Worm (Caenorhabditis elegans) whole organism, L3 larva: ENCODE measurements around the gene zak-1.

Experiments
- aly-2 ChIP-seq: fragments of 150-350 bp; optimal IDR thresholded peaks from 2 replicates; lab custom pipeline; 2014; ENCODE audit warnings: missing biosample characterization, missing genetic modification characterization
- ceh-16 ChIP-seq: sonication (generic microtip); optimal IDR thresholded peaks from 2 replicates; lab custom pipeline; 2017; ENCODE audit warnings: missing biosample characterization, missing genetic modification characterization
- ceh-28 ChIP-seq: fragments of 150-350 bp; optimal IDR thresholded peaks from 2 replicates; lab custom pipeline; 2014; ENCODE audit warnings: missing biosample characterization, missing genetic modification reagents, missing genetic modification characterization
- ceh-82 ChIP-seq: fragments of 150-350 bp; optimal IDR thresholded peaks from 2 replicates; lab custom pipeline; 2014; ENCODE audit warnings: missing biosample characterization, missing genetic modification characterization
- egl-27 ChIP-seq: sonication (generic microtip); optimal IDR thresholded peaks from 4 replicates; lab custom pipeline; 2017; ENCODE audit warnings: missing biosample characterization, missing genetic modification reagents, missing genetic modification characterization
- elt-1 ChIP-seq: fragments of 150-350 bp; optimal IDR thresholded peaks from 2 replicates; lab custom pipeline; 2014; ENCODE audit warnings: missing biosample characterization, missing genetic modification characterization
- elt-2 ChIP-seq: sonication (generic microtip); optimal IDR thresholded peaks from 2 replicates; lab custom pipeline; 2016; ENCODE audit warnings: missing genetic modification reagents, mild to moderate bottlenecking, missing genetic modification characterization, missing compliant biosample characterization
- eor-1 ChIP-seq, 2 experiments: fragments of 150-350 bp; optimal IDR thresholded peaks; 2 replicates each; lab custom pipeline; 2014 to 2018; ENCODE audit warnings: missing biosample characterization in 2 of 2, missing genetic modification characterization in 2 of 2
- fkh-10 ChIP-seq: sonication (generic microtip); optimal IDR thresholded peaks from 2 replicates; lab custom pipeline; 2017; ENCODE audit warnings: missing biosample characterization, missing genetic modification reagents, missing genetic modification characterization
- fkh-2 ChIP-seq: fragments of 150-350 bp; optimal IDR thresholded peaks from 2 replicates; lab custom pipeline; 2014; ENCODE audit warnings: missing biosample characterization, missing genetic modification reagents, missing genetic modification characterization
- fos-1 ChIP-seq: fragments of 150-350 bp; optimal IDR thresholded peaks from 2 replicates; lab custom pipeline; 2014; ENCODE audit warnings: missing biosample characterization, missing genetic modification characterization
- jun-1 ChIP-seq: fragments of 150-350 bp; optimal IDR thresholded peaks from 2 replicates; lab custom pipeline; 2014; ENCODE audit warnings: missing biosample characterization, missing genetic modification reagents, missing genetic modification characterization
- lin-15B ChIP-seq: fragments of 150-350 bp; optimal IDR thresholded peaks from 2 replicates; lab custom pipeline; 2014; ENCODE audit warnings: missing biosample characterization, missing genetic modification characterization
- lin-39 ChIP-seq: fragments of 150-350 bp; optimal IDR thresholded peaks from 2 replicates; lab custom pipeline; 2018; ENCODE audit warnings: missing biosample characterization, missing genetic modification reagents, missing genetic modification characterization
- mdl-1 ChIP-seq: fragments of 150-350 bp; optimal IDR thresholded peaks from 2 replicates; lab custom pipeline; 2014; ENCODE audit warnings: missing biosample characterization, missing genetic modification characterization
- mml-1 ChIP-seq: fragments of 150-350 bp; sonication (generic microtip); optimal IDR thresholded peaks from 3 replicates; lab custom pipeline; 2014; ENCODE audit warnings: missing biosample characterization, missing genetic modification characterization
- nhr-12 ChIP-seq: fragments of 150-350 bp; optimal IDR thresholded peaks from 2 replicates; lab custom pipeline; 2014; ENCODE audit warnings: missing biosample characterization, missing genetic modification characterization
- nhr-23 ChIP-seq: fragments of 150-350 bp; optimal IDR thresholded peaks from 2 replicates; lab custom pipeline; 2014; ENCODE audit warnings: missing biosample characterization, missing genetic modification reagents, missing genetic modification characterization
- nhr-237 ChIP-seq: fragments of 150-350 bp; optimal IDR thresholded peaks from 2 replicates; lab custom pipeline; 2014; ENCODE audit warnings: missing biosample characterization, missing genetic modification characterization
- nhr-25 ChIP-seq: sonication (generic microtip); optimal IDR thresholded peaks from 2 replicates; lab custom pipeline; 2017; ENCODE audit warnings: missing biosample characterization, missing genetic modification characterization
- nhr-28 ChIP-seq: fragments of 150-350 bp; optimal IDR thresholded peaks from 2 replicates; lab custom pipeline; 2014; ENCODE audit warnings: missing biosample characterization, missing genetic modification characterization
- nhr-43 ChIP-seq: sonication (generic microtip); optimal IDR thresholded peaks from 2 replicates; lab custom pipeline; 2016; ENCODE audit warnings: mild to moderate bottlenecking, missing genetic modification characterization, missing compliant biosample characterization; ENCODE audit not compliant: poor library complexity, severe bottlenecking
- nhr-67 ChIP-seq: fragments of 150-350 bp; optimal IDR thresholded peaks from 2 replicates; lab custom pipeline; 2014; ENCODE audit warnings: missing biosample characterization, missing genetic modification characterization
- nhr-77 ChIP-seq: fragments of 150-350 bp; optimal IDR thresholded peaks from 2 replicates; lab custom pipeline; 2014; ENCODE audit warnings: missing biosample characterization, missing genetic modification characterization
- pqm-1 ChIP-seq: fragments of 150-350 bp; optimal IDR thresholded peaks from 2 replicates; lab custom pipeline; 2017; ENCODE audit warnings: missing biosample characterization, missing genetic modification characterization, inconsistent platforms
- sea-2 ChIP-seq: fragments of 150-350 bp; sonication (generic microtip); optimal IDR thresholded peaks from 4 replicates; lab custom pipeline; 2014; ENCODE audit warnings: missing biosample characterization, missing genetic modification reagents, missing genetic modification characterization
- skn-1 ChIP-seq: fragments of 150-350 bp; optimal IDR thresholded peaks from 2 replicates; lab custom pipeline; 2014; ENCODE audit warnings: missing biosample characterization, missing genetic modification characterization
- snpc-4 ChIP-seq: fragments of 150-350 bp; optimal IDR thresholded peaks from 2 replicates; lab custom pipeline; 2014; ENCODE audit warnings: missing biosample characterization, missing genetic modification characterization
- tbx-2 ChIP-seq: sonication (generic microtip); optimal IDR thresholded peaks from 2 replicates; lab custom pipeline; 2016; ENCODE audit warnings: mild to moderate bottlenecking, missing genetic modification characterization, missing compliant biosample characterization
- unc-39 ChIP-seq: sonication (generic microtip); optimal IDR thresholded peaks from 4 replicates; lab custom pipeline; 2017; ENCODE audit warnings: missing biosample characterization, missing genetic modification characterization
- unc-62 ChIP-seq: fragments of 150-350 bp; sonication (generic microtip); optimal IDR thresholded peaks from 4 replicates; lab custom pipeline; 2014; ENCODE audit warnings: missing biosample characterization, missing genetic modification reagents, missing genetic modification characterization
- zag-1 ChIP-seq: fragments of 150-350 bp; optimal IDR thresholded peaks from 2 replicates; lab custom pipeline; 2014; ENCODE audit warnings: missing biosample characterization, missing genetic modification characterization
- ztf-11 ChIP-seq: fragments of 150-350 bp; optimal IDR thresholded peaks from 2 replicates; lab custom pipeline; 2014; ENCODE audit warnings: missing biosample characterization, missing genetic modification characterization
- ztf-4 ChIP-seq: fragments of 150-350 bp; optimal IDR thresholded peaks from 2 replicates; lab custom pipeline; 2014; ENCODE audit warnings: missing biosample characterization, missing genetic modification characterization

The zak-1 gene

DNA sequence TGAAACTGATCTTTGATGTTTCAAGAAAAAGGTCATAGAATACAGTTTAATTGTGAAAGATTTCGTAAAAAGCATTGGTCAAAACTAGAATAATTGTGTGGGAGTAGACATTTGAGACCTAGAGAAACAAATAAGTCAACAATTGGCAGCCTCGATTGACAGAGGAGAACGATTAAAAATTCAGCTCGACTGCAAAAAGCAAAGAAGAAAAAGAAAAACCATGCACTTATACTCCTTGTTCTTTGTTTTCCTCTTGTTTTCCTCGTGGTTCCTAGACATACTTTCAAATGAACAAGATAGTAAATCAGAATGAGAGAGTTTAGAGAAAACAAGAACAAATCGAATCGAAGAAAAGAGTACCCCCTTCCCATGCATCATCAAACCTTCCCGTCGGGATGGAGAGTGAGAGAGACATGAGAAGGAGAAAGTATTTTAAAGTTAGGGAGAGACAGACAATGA lies 810 bp upstream of the zak-1 start (continued):
- no peak for TF ChIP-seq fkh-10
- no peak for TF ChIP-seq ceh-16 (tag; lab: Kevin White, UChicago)
- TF ChIP-seq mdl-1 (tag; lab: Kevin White, UChicago): peak; percentile 14
- no peak for TF ChIP-seq aly-2 (tag; lab: Kevin White, UChicago)
- TF ChIP-seq egl-27 (tag; lab: Kevin White, UChicago): no peak
- no peak for TF ChIP-seq mml-1 (tag; lab: Kevin White, UChicago)
- no peak for TF ChIP-seq nhr-43 (tag; lab: Kevin White, UChicago)
- no peak for TF ChIP-seq nhr-28
- no peak for TF ChIP-seq fkh-2 (tag; lab: Kevin White, UChicago)
- TF ChIP-seq nhr-23 (tag; lab: Kevin White, UChicago): peak; percentile 63
- no peak for TF ChIP-seq zag-1
- TF ChIP-seq, all 47 proteins: peak for 11

DNA sequence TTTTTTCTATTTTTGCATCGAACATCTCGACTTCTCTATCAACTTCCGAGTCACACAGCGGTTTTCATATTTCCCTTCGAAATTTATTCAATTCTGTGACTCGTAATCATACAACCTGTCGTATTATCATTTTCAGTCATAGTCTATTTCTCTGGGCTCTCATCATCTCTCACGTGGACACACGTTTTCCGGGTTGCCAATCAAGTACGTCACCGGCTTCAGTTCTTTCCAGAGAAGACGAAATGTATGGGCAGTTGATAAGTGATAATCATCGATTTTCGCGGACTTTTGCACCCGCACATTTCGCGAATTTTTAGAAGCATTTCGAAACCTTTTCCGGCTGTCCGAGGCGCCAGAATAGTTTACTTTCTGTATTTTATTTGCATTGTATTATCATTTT lies 6.4 kb downstream of the zak-1 start, which contains the start of gene srv-1:
TSS of gene srv-1 (plus strand) at position 131 of the 400 bp plus-strand sequence.
- TF ChIP-seq pqm-1 (tag; lab: Kevin White, UChicago): peak; percentile 75
- no peak for TF ChIP-seq fkh-2 (tag; lab: Kevin White, UChicago)
- no peak for TF ChIP-seq zag-1
- TF ChIP-seq ztf-4 (tag; lab: Kevin White, UChicago): no peak
- no peak for TF ChIP-seq nhr-237 (tag; lab: Kevin White, UChicago)
- no peak for TF ChIP-seq sea-2 (GFP tag; lab: Kevin White, UChicago)
- TF ChIP-seq nhr-67: no peak
- TF ChIP-seq mml-1 (tag; lab: Kevin White, UChicago): no peak
- TF ChIP-seq fkh-10: no peak
- no peak for TF ChIP-seq lin-15B (tag; lab: Kevin White, UChicago)
- TF ChIP-seq nhr-25 (tag; lab: Kevin White, UChicago): no peak
- TF ChIP-seq nhr-77 (tag; lab: Kevin White, UChicago): no peak
- peak; percentile 58 for TF ChIP-seq jun-1 (tag; lab: Kevin White, UChicago)
- TF ChIP-seq elt-2 (tag; lab: Kevin White, UChicago): peak; percentile 97
- no peak for TF ChIP-seq nhr-23 (tag; lab: Kevin White, UChicago)
- no peak for TF ChIP-seq nhr-28
- no peak for TF ChIP-seq eor-1 (tag; optimal IDR thresholded peaks at IDR 0.05; lab: Kevin White, UChicago)
- TF ChIP-seq lin-39 (tag; lab: Kevin White, UChicago): no peak

DNA sequence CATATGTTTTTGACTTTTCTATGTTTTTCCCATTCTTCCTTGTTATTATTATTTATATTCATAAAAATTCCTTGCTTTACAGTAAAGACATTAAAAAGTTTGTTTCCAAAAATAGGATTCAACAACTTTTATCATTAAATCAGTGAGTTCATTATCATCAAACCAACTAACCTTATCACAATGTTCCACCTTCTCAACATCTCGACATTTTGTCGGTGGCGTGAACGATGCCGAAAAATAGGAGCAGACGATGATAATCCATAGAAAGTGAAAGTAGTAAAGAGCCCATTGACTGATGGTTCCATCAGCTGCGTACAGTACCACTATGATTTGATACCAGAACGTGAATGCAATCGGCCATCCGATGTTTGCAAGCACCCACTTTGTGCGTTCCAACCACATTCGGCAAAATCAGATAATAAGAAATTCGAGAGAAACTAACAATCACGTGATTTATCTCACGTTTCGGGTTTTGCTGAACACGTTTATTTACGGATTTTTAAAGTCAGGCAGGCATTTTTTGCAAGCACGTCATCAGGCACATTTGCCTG lies 7.9 kb downstream of the zak-1 start, which contains the start of gene dhhc-5:
TSS of gene dhhc-5 (minus strand) at position 406 of the 551 bp plus-strand sequence.
- TF ChIP-seq ztf-4 (tag; lab: Kevin White, UChicago) (no peak), nhr-77 (tag; lab: Kevin White, UChicago) (no peak), elt-2 (tag; lab: Kevin White, UChicago) (peak; percentile 86), tbx-2 (no peak), pqm-1 (tag; lab: Kevin White, UChicago) (peak; percentile 41), nhr-67 (no peak), elt-1 (tag; lab: Kevin White, UChicago) (no peak), nhr-23 (tag; lab: Kevin White, UChicago) (no peak), ceh-82 (tag; lab: Kevin White, UChicago) (no peak), unc-62 (GFP tag; lab: Kevin White, UChicago) (no peak), aly-2 (tag; lab: Kevin White, UChicago) (no peak), skn-1 (tag; lab: Kevin White, UChicago) (peak; percentile 24), ceh-28 (tag; lab: Kevin White, UChicago) (no peak), fkh-10 (no peak), nhr-28 (no peak), lin-15B (tag; lab: Kevin White, UChicago) (no peak), mml-1 (tag; lab: Kevin White, UChicago) (no peak), nhr-25 (tag; lab: Kevin White, UChicago) (no peak), lin-39 (tag; lab: Kevin White, UChicago) (no peak)

DNA sequence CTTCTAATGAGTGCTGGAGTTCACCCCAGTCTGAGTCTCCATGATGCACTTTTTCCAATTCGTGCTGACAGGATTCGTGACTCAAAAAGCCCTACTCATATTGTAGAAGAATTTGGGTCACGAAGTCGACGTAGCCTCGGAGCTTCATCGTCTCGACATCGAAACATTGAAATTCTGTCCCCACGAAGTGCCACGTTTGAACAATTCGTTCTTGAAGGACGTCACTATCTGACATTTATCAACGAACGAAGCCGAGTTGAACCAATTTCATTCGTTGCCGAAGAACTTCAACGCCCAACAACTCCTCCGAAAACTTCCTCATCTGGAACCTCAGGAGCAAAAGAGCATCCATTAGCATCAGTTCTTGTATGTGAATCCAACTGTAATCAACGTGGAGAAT lies 17.5 kb downstream of the zak-1 start:
- TF ChIP-seq snpc-4: no peak
- no peak for TF ChIP-seq ztf-11 (tag; lab: Kevin White, UChicago)
- TF ChIP-seq elt-2 (tag; lab: Kevin White, UChicago): no peak
- TF ChIP-seq lin-15B (tag; lab: Kevin White, UChicago): no peak
- no peak for TF ChIP-seq nhr-12 (tag; lab: Kevin White, UChicago)
- no peak for TF ChIP-seq unc-39
- TF ChIP-seq pqm-1 (tag; lab: Kevin White, UChicago): no peak
- TF ChIP-seq fos-1 (tag; lab: Kevin White, UChicago): no peak
- TF ChIP-seq skn-1 (tag; lab: Kevin White, UChicago): no peak
- TF ChIP-seq eor-1 (tag; optimal IDR thresholded peaks at IDR 0.05; lab: Kevin White, UChicago): no peak
- no peak for TF ChIP-seq nhr-28
- no peak for TF ChIP-seq unc-62 (GFP tag; lab: Kevin White, UChicago)
- no peak for TF ChIP-seq ztf-4 (tag; lab: Kevin White, UChicago)
- no peak for TF ChIP-seq egl-27 (tag; lab: Kevin White, UChicago)
- no peak for TF ChIP-seq ceh-28 (tag; lab: Kevin White, UChicago)
- no peak for TF ChIP-seq mml-1 (tag; lab: Kevin White, UChicago)
- no peak for TF ChIP-seq mdl-1 (tag; lab: Kevin White, UChicago)
- no peak for TF ChIP-seq zag-1
